Worm (Caenorhabditis elegans) whole organism, L4 larva: ENCODE data around the gene ZC374.2.

Source experiments
- F10B5.3 ChIP-seq: sonication (generic microtip); optimal IDR thresholded peaks from 2 replicates; lab custom pipeline; 2016; ENCODE audit warnings: mild to moderate bottlenecking, missing genetic modification characterization, missing compliant biosample characterization
- T20F7.1 ChIP-seq: fragments of 200-800 bp; sonication (Bioruptor generic); optimal IDR thresholded peaks from 2 replicates; lab custom pipeline; 2018; ENCODE audit warnings: mild to moderate bottlenecking, missing genetic modification characterization, missing compliant biosample characterization
- T26A8.4 ChIP-seq: fragments of 200-800 bp; sonication (Bioruptor generic); IDR thresholded peaks from 2 replicates; pipeline ENCODE4 v1.3.6; 2022; ENCODE audit warnings: missing genetic modification characterization, missing compliant biosample characterization
- Y105C5A.15 ChIP-seq: fragments of 200-800 bp; sonication (Bioruptor generic); IDR thresholded peaks from 2 replicates; pipeline ENCODE4 v1.3.6; 2022; ENCODE audit warnings: missing genetic modification characterization, missing compliant biosample characterization
- ZK546.5 ChIP-seq, 2 experiments: sonication (generic microtip); optimal IDR thresholded peaks; 2 replicates each; lab custom pipeline; 2017; ENCODE audit warnings: missing biosample characterization in 2 of 2, missing genetic modification characterization in 2 of 2
- aha-1 ChIP-seq: fragments of 150-350 bp; peaks from one replicate; lab custom pipeline; 2014; ENCODE audit warnings: missing biosample characterization, missing genetic modification characterization
- aly-2 ChIP-seq: sonication (generic microtip); optimal IDR thresholded peaks from 2 replicates; lab custom pipeline; 2018; ENCODE audit warnings: missing biosample characterization, missing genetic modification characterization
- ama-1 ChIP-seq: fragments of 150-350 bp; optimal IDR thresholded peaks from 2 replicates; lab custom pipeline; 2014; ENCODE audit warnings: inconsistent platforms, mixed read lengths
- ceh-32 ChIP-seq: sonication (generic microtip); optimal IDR thresholded peaks from 2 replicates; lab custom pipeline; 2016; ENCODE audit warnings: mild to moderate bottlenecking, missing genetic modification characterization, missing compliant biosample characterization; ENCODE audit not compliant: poor library complexity
- ceh-82 ChIP-seq: sonication (generic microtip); optimal IDR thresholded peaks from 2 replicates; lab custom pipeline; 2017; ENCODE audit warnings: missing biosample characterization, missing genetic modification characterization
- cey-2 ChIP-seq: sonication (generic microtip); optimal IDR thresholded peaks from 3 replicates; lab custom pipeline; 2017; ENCODE audit warnings: missing genetic modification characterization, mild to moderate bottlenecking, missing compliant biosample characterization, antibody characterized with exemption, borderline replicate concordance; ENCODE audit not compliant: insufficient read depth
- daf-12 ChIP-seq: fragments of 150-350 bp; optimal IDR thresholded peaks from 2 replicates; lab custom pipeline; 2014; ENCODE audit warnings: missing biosample characterization, missing genetic modification reagents, missing genetic modification characterization
- daf-8 ChIP-seq: fragments of 200-800 bp; sonication (Bioruptor generic); IDR thresholded peaks from 2 replicates; pipeline ENCODE4 v1.3.6; 2022; ENCODE audit warnings: missing genetic modification characterization, missing compliant biosample characterization
- dmd-6 ChIP-seq: fragments of 200-800 bp; sonication (Bioruptor generic); IDR thresholded peaks from 2 replicates; pipeline ENCODE4 v1.3.6; 2022; ENCODE audit warnings: missing genetic modification reagents, missing genetic modification characterization, missing compliant biosample characterization
- dve-1 ChIP-seq: sonication (generic microtip); optimal IDR thresholded peaks from 2 replicates; lab custom pipeline; 2017; ENCODE audit warnings: antibody characterized with exemption, mild to moderate bottlenecking, missing genetic modification characterization, missing compliant biosample characterization; ENCODE audit not compliant: insufficient read depth
- egl-43 ChIP-seq: fragments of 200-800 bp; sonication (Bioruptor generic); IDR thresholded peaks from 2 replicates; pipeline ENCODE4 v1.3.6; 2022; ENCODE audit warnings: missing genetic modification reagents, missing genetic modification characterization, missing compliant biosample characterization
- fos-1 ChIP-seq: fragments of 150-350 bp; optimal IDR thresholded peaks from 2 replicates; lab custom pipeline; 2014; ENCODE audit warnings: missing biosample characterization, missing genetic modification characterization
- hlh-11 ChIP-seq: fragments of 200-800 bp; sonication (Bioruptor generic); optimal IDR thresholded peaks from 2 replicates; lab custom pipeline; 2018; ENCODE audit warnings: mild to moderate bottlenecking, missing genetic modification characterization, missing compliant biosample characterization
- hlh-30 ChIP-seq: sonication (generic microtip); optimal IDR thresholded peaks from 2 replicates; lab custom pipeline; 2017; ENCODE audit warnings: antibody characterized with exemption, mild to moderate bottlenecking, missing genetic modification characterization, missing compliant biosample characterization; ENCODE audit not compliant: insufficient read depth
- lin-1 ChIP-seq: fragments of 200-800 bp; sonication (Bioruptor generic); IDR thresholded peaks from 2 replicates; pipeline ENCODE4 v1.3.6; 2022; ENCODE audit warnings: missing genetic modification reagents, missing genetic modification characterization, missing compliant biosample characterization
- lin-15B ChIP-seq: fragments of 150-350 bp; sonication (generic microtip); optimal IDR thresholded peaks from 3 replicates; lab custom pipeline; 2014; ENCODE audit warnings: missing biosample characterization, missing genetic modification characterization
- lin-29 ChIP-seq: fragments of 200-800 bp; sonication (Bioruptor generic); IDR thresholded peaks from 2 replicates; pipeline ENCODE4 v1.3.6; 2022; ENCODE audit warnings: missing genetic modification reagents, missing genetic modification characterization, missing compliant biosample characterization
- lin-38 ChIP-seq: fragments of 200-800 bp; sonication (Bioruptor generic); IDR thresholded peaks from 2 replicates; pipeline ENCODE4 v1.3.6; 2022; ENCODE audit warnings: missing genetic modification reagents, missing genetic modification characterization, missing compliant biosample characterization
- lin-39 ChIP-seq: fragments of 150-350 bp; optimal IDR thresholded peaks from 2 replicates; lab custom pipeline; 2014; ENCODE audit warnings: missing biosample characterization, missing genetic modification reagents, missing genetic modification characterization
- lsy-2 ChIP-seq, 2 experiments: fragments of 150-350 bp in 1 of 2; sonication (generic microtip) in 1 of 2; optimal IDR thresholded peaks; 2 replicates each; lab custom pipeline; 2014 to 2017; ENCODE audit warnings: missing biosample characterization in 2 of 2, missing genetic modification characterization in 2 of 2
- mdt-29 ChIP-seq: fragments of 200-800 bp; sonication (Bioruptor generic); IDR thresholded peaks from 2 replicates; pipeline ENCODE4 v1.3.6; 2022; ENCODE audit warnings: missing genetic modification reagents, missing genetic modification characterization, missing compliant biosample characterization
- mes-2 ChIP-seq: sonication (generic microtip); optimal IDR thresholded peaks from 2 replicates; lab custom pipeline; 2016; ENCODE audit warnings: missing genotype, mild to moderate bottlenecking, missing genetic modification characterization, missing compliant biosample characterization; ENCODE audit not compliant: poor library complexity, severe bottlenecking
- mxl-2 ChIP-seq: fragments of 200-800 bp; sonication (Bioruptor generic); conservative IDR thresholded peaks from 2 replicates; pipeline ENCODE4 v1.3.6; 2022; ENCODE audit warnings: missing genetic modification reagents, missing genetic modification characterization, missing compliant biosample characterization
- mxl-3 ChIP-seq: fragments of 200-800 bp; sonication (Bioruptor generic); optimal IDR thresholded peaks from 2 replicates; lab custom pipeline; 2018; ENCODE audit warnings: mild to moderate bottlenecking, missing genetic modification characterization, missing compliant biosample characterization
- nhr-10 ChIP-seq: fragments of 150-350 bp; optimal IDR thresholded peaks from 2 replicates; lab custom pipeline; 2014; ENCODE audit warnings: missing biosample characterization, missing genetic modification characterization
- nhr-111 ChIP-seq: fragments of 200-800 bp; sonication (Bioruptor generic); optimal IDR thresholded peaks from 2 replicates; lab custom pipeline; 2018; ENCODE audit warnings: mild to moderate bottlenecking, missing genetic modification characterization, missing compliant biosample characterization
- nhr-237 ChIP-seq: sonication (generic microtip); optimal IDR thresholded peaks from 2 replicates; lab custom pipeline; 2017; ENCODE audit warnings: missing biosample characterization, missing genetic modification characterization
- nhr-25 ChIP-seq: sonication (generic microtip); optimal IDR thresholded peaks from 2 replicates; lab custom pipeline; 2017; ENCODE audit warnings: missing genetic modification characterization, mild to moderate bottlenecking, missing compliant biosample characterization, antibody characterized with exemption, moderate library complexity, borderline replicate concordance; ENCODE audit not compliant: insufficient read depth
- nhr-28 ChIP-seq: fragments of 150-350 bp; optimal IDR thresholded peaks from 2 replicates; lab custom pipeline; 2014; ENCODE audit warnings: missing biosample characterization, missing genetic modification characterization
- nhr-41 ChIP-seq: fragments of 200-800 bp; sonication (Bioruptor generic); IDR thresholded peaks from 2 replicates; pipeline ENCODE4 v1.3.6; 2022; ENCODE audit warnings: missing genetic modification reagents, missing genetic modification characterization, missing compliant biosample characterization
- nhr-42 ChIP-seq: fragments of 200-800 bp; sonication (Bioruptor generic); IDR thresholded peaks from 2 replicates; pipeline ENCODE4 v1.3.6; 2022; ENCODE audit warnings: missing genetic modification characterization, missing compliant biosample characterization
- nhr-76 ChIP-seq: fragments of 150-350 bp; optimal IDR thresholded peaks from 2 replicates; lab custom pipeline; 2014; ENCODE audit warnings: missing biosample characterization, missing genetic modification characterization
- nhr-77 ChIP-seq: fragments of 150-350 bp; optimal IDR thresholded peaks from 2 replicates; lab custom pipeline; 2014; ENCODE audit warnings: missing biosample characterization, missing genetic modification characterization
- pqm-1 ChIP-seq: sonication (generic microtip); optimal IDR thresholded peaks from 2 replicates; lab custom pipeline; 2017; ENCODE audit warnings: missing biosample characterization, missing genetic modification characterization
- rbr-2 ChIP-seq: sonication (generic microtip); optimal IDR thresholded peaks from 2 replicates; lab custom pipeline; 2016; ENCODE audit warnings: missing genotype, missing genetic modification characterization, missing compliant biosample characterization
- set-16 ChIP-seq: fragments of 200-800 bp; sonication (Bioruptor generic); IDR thresholded peaks from 2 replicates; pipeline ENCODE4 v1.3.6; 2022; ENCODE audit warnings: missing genetic modification reagents, missing genetic modification characterization, missing compliant biosample characterization
- snpc-4 ChIP-seq: fragments of 150-350 bp; optimal IDR thresholded peaks from 2 replicates; lab custom pipeline; 2014; ENCODE audit warnings: missing biosample characterization, missing genetic modification characterization
- spr-3 ChIP-seq: fragments of 200-800 bp; sonication (Bioruptor generic); optimal IDR thresholded peaks from 2 replicates; lab custom pipeline; 2018; ENCODE audit warnings: mild to moderate bottlenecking, missing genetic modification characterization, missing compliant biosample characterization
- tag-97 ChIP-seq: fragments of 200-800 bp; sonication (Bioruptor generic); IDR thresholded peaks from 2 replicates; pipeline ENCODE4 v1.3.6; 2022; ENCODE audit warnings: missing genetic modification characterization, missing compliant biosample characterization
- zfp-2 ChIP-seq: sonication (generic microtip); optimal IDR thresholded peaks from 2 replicates; lab custom pipeline; 2016; ENCODE audit warnings: mild to moderate bottlenecking, missing genetic modification characterization, missing compliant biosample characterization
- zip-11 ChIP-seq: fragments of 200-800 bp; sonication (Bioruptor generic); IDR thresholded peaks from 2 replicates; pipeline ENCODE4 v1.3.6; 2022; ENCODE audit warnings: missing genetic modification characterization, missing compliant biosample characterization

ZC374.2 gene

DNA sequence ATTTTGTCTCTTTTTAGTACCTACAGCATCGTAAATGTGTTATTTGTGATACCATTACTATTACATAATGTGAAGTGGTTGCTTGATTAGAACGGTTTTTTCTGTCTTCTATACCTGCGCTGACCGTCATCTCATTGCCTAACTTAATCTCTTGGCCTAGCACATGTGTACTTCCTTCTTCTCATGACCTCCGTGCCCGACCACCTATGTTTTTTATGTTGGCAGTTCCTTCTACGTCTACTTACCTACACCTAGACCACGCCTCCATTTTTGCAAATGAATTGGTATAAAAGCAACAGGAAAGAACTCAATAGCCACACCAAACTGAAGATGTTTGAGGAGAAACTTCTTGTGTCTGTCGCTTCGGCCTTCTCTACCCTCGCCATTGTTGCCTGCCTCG lies 30.1 kb upstream of the ZC374.2 start, which contains the start of gene col-176:
TSS of gene col-176 (plus strand) at position 301 of the 400 bp plus-strand sequence.
- TF ChIP-seq hlh-30 (tag; lab: Kevin White, UChicago) (peak; percentile 11), aha-1 (tag; lab: Kevin White, UChicago) (no peak), ama-1 (no peak), nhr-10 (tag; lab: Kevin White, UChicago) (peak; percentile 46), nhr-77 (tag; lab: Kevin White, UChicago) (no peak), ceh-82 (tag; lab: Kevin White, UChicago) (no peak), lin-1 (no peak), T20F7.1 (GFP tag; lab: Kevin White, UChicago) (no peak), lin-38 (no peak), ZK546.5 (tag; optimal IDR thresholded peaks at IDR 0.05; lab: Kevin White, UChicago) (no peak), aly-2 (no peak), snpc-4 (tag; lab: Kevin White, UChicago) (no peak), daf-8 (GFP tag; lab: Robert Waterston, UW) (no peak)

DNA sequence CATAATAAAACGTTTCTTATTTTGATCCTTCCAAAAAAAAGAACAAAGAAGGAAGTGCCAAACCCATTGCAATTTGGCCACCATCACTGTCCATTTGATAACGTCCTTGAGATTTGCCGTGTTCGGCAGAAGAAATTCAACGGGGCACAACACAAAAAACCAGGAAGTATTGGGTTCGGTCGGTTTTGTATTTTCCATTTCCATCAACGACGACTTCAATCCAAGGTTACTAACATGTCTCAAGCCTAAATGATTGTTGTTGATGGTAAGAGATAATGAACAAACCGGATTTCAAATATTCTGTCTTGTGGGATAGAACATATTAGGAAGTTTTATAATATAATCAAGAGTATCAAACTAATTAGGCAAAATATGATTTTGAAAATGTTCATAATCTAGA lies 29.1 kb upstream of the ZC374.2 start:
- TF ChIP-seq snpc-4 (tag; lab: Kevin White, UChicago) (no peak), F10B5.3 (no peak), lin-38 (no peak), T26A8.4 (0 out of 2 replicates have a peak, but pooled peaks have one; percentile 17), aly-2 (no peak), lin-39 (tag; lab: Kevin White, UChicago) (no peak), nhr-111 (no peak)

DNA sequence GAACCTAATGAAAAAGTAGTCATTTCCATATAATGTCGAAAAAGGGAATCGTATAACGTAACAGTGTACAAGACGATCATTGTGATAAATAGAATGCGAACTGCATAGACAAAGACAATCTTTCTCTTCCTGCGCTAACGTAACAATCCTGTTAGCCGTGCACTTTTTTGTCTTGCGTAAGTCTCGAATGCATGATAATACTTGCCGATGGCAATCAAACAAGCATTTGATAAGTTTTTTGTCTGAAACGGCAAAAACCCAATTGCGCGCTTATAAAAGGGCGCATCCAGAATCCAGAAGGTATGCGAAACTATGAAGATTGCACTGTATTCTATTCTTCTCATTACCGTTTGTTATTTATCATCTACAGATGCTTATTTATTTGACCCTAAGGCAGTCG lies 27.8 kb upstream of the ZC374.2 start, which contains the start of gene dao-4:
TSS of gene dao-4 (plus strand) at position 301 of the 400 bp plus-strand sequence.
- TF ChIP-seq mdt-29 (GFP tag; lab: Robert Waterston, UW) (no peak), mes-2 (tag; lab: Kevin White, UChicago) (no peak), T26A8.4 (no peak), nhr-42 (GFP tag; lab: Robert Waterston, UW) (no peak), zfp-2 (no peak), hlh-11 (tag; lab: Kevin White, UChicago) (no peak), egl-43 (GFP tag; lab: Robert Waterston, UW) (no peak), nhr-237 (tag; lab: Kevin White, UChicago) (no peak), tag-97 (GFP tag; lab: Robert Waterston, UW) (no peak), mxl-2 (GFP tag; lab: Robert Waterston, UW) (no peak), set-16 (GFP tag; lab: Robert Waterston, UW) (no peak), pqm-1 (tag; lab: Kevin White, UChicago) (no peak), nhr-25 (no peak), lin-1 (no peak), F10B5.3 (no peak), spr-3 (GFP tag; lab: Kevin White, UChicago) (no peak), daf-12 (tag; lab: Kevin White, UChicago) (no peak)
- TF ChIP-seq, all 104 proteins: peak for 0

DNA sequence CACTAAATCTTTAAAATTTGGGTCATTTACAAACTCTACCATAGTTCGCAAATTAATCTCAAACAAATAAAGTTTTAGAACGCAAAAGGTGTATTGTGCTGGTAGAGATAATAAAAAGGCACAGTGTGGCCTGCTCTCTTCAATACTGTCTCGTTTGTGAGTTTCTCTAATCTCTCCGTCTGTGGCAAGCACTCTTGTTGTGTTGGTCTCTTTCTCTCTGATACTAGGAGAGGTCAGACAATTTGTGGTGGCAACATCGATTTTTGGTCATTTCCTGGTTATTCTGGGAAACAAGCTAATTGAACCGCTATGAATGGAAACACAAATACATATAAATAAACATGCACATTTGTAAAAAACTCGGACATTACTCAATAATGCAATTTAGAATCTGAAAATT lies 27.0 kb upstream of the ZC374.2 start, which contains the start of gene ZC373.5:
TSS of gene ZC373.5 (minus strand) at position 159 of the 400 bp plus-strand sequence.
- no peak for TF ChIP-seq lin-29 (GFP tag; lab: Robert Waterston, UW)
- no peak for TF ChIP-seq fos-1 (tag; lab: Kevin White, UChicago)
- no peak for TF ChIP-seq cey-2 (tag; lab: Kevin White, UChicago)
- no peak for TF ChIP-seq nhr-25
- peak; percentile 77 for TF ChIP-seq nhr-28 (tag; lab: Kevin White, UChicago)
- TF ChIP-seq dve-1 (tag; lab: Kevin White, UChicago) = peak; percentile 79
- peak; percentile 50 for TF ChIP-seq pqm-1 (tag; lab: Kevin White, UChicago)
- peak; percentile 41 for TF ChIP-seq mes-2 (tag; lab: Kevin White, UChicago)
- no peak for TF ChIP-seq ceh-82 (tag; lab: Kevin White, UChicago)
- TF ChIP-seq zip-11 = no peak
- no peak for TF ChIP-seq aha-1 (tag; lab: Kevin White, UChicago)
- no peak for TF ChIP-seq mxl-3 (GFP tag; lab: Kevin White, UChicago)
- no peak for TF ChIP-seq mdt-29 (GFP tag; lab: Robert Waterston, UW)
- TF ChIP-seq mxl-2 (GFP tag; lab: Robert Waterston, UW) = no peak
- TF ChIP-seq lin-15B (tag; lab: Kevin White, UChicago) = no peak
- TF ChIP-seq ceh-32 = no peak
- TF ChIP-seq nhr-41 (GFP tag; lab: Robert Waterston, UW) = no peak; the same call in 1 of the 2 replicates
- TF ChIP-seq lsy-2 (tag; optimal IDR thresholded peaks at IDR 0.05; lab: Kevin White, UChicago) = peak in 1 of 2 experiments; percentile 32
- no peak for TF ChIP-seq rbr-2 (tag; lab: Kevin White, UChicago)
- TF ChIP-seq Y105C5A.15 = no peak
- no peak for TF ChIP-seq snpc-4 (tag; lab: Kevin White, UChicago)
- peak; percentile 58 for TF ChIP-seq dmd-6 (GFP tag; lab: Robert Waterston, UW)
- no peak for TF ChIP-seq nhr-76
